Worm (Caenorhabditis elegans): ENCODE data around the gene scb-1.

The scb-1 gene

ce11 chrV:11082475-11082874 is 37.0 kb downstream of the scb-1 start (continued):
- TF ChIP-seq efl-1 (optimal IDR thresholded peaks at IDR 0.05), result peak; percentile 25 to 39
- peak in 1 of 2 experiments; percentile 81 for TF ChIP-seq efl-1 (GFP tag; optimal IDR thresholded peaks at IDR 0.05 in 1 of 2)
- TF ChIP-seq grh-1 (GFP tag; IDR thresholded peaks at IDR 0.05), result no peak
- no peak for TF ChIP-seq elt-2 (tag; optimal IDR thresholded peaks at IDR 0.05)
- no peak for TF ChIP-seq aha-1 (tag; optimal IDR thresholded peaks at IDR 0.05)
- no peak for TF ChIP-seq C16A3.4 (tag; optimal IDR thresholded peaks at IDR 0.05)
- TF ChIP-seq unc-86 (tag; optimal IDR thresholded peaks at IDR 0.05), result no peak
- TF ChIP-seq nhr-11 (tag; optimal IDR thresholded peaks at IDR 0.05), result peak; percentile 81
- peak; percentile 1 to 55 (median 34) for TF ChIP-seq ceh-82 (tag; optimal IDR thresholded peaks at IDR 0.05)
- TF ChIP-seq lin-14 (GFP tag; optimal IDR thresholded peaks at IDR 0.05), result peak; percentile 88
- peak; percentile 40 for TF ChIP-seq pag-3 (tag; optimal IDR thresholded peaks at IDR 0.05; ENCODE audit: borderline replicate concordance, insufficient read depth)
- no peak for TF ChIP-seq lin-15B (tag; optimal IDR thresholded peaks at IDR 0.05)
- no peak for TF ChIP-seq blmp-1 (tag; optimal IDR thresholded peaks at IDR 0.05)
- no peak for TF ChIP-seq ces-1 (GFP tag; optimal IDR thresholded peaks at IDR 0.05)
- TF ChIP-seq irx-1 (tag; optimal IDR thresholded peaks at IDR 0.05), result peak; percentile 49

DNA sequence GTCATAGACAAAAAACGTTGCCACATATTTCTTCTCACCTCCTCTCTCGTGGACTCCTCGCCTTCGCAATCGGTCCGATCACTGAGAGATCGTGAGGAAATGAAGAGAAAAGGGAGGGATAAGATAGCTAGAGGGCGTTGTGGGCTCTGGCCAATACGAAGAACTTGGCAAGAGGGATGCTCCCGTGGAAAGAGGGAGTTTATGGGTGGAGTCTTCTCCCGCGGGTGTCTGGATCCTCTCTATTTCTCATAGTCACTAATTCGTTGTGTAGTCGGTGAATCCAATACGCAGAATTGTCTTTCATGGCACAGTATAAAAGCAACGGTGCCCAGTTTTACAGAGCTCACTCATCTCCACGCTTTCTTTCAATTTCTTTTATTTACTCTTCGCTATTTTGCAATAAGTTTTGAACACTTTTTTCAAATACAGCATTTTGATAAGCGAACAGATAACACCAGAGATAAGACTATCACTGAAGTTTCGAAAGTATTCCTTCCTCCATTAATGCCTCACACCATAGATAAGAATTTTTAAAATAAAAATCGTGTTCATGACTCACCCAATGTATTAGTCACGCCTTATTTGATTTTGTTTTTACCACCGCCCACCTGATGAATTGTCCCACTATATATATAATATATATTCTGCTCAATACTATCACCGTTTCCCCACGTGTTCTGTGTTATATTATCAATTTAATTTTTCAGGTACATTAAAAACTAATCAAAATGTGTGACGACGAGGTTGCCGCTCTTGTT is 39.0 kb downstream of the scb-1 start, which contains the start of gene act-1:
Gene act-1 (plus strand): TSS at position 708 of the 758 bp plus-strand sequence.
- TF ChIP-seq fos-1 (tag; optimal IDR thresholded peaks at IDR 0.05), result no peak
- no peak for TF ChIP-seq sptf-1 (tag; optimal IDR thresholded peaks at IDR 0.05)
- peak; percentile 21 for TF ChIP-seq tbx-2 (tag; optimal IDR thresholded peaks at IDR 0.05)
- no peak for TF ChIP-seq ceh-63 (GFP tag; optimal IDR thresholded peaks at IDR 0.05)
- no peak for TF ChIP-seq grh-1 (GFP tag; IDR thresholded peaks at IDR 0.05)
- peak in 1 of 2 experiments; percentile 18 for TF ChIP-seq efl-1 (optimal IDR thresholded peaks at IDR 0.05)
- TF ChIP-seq efl-1 (GFP tag; optimal IDR thresholded peaks at IDR 0.05 in 1 of 2), result peak in 1 of 2 experiments; percentile 71
- TF ChIP-seq pqm-1 (tag; optimal IDR thresholded peaks at IDR 0.05), result peak; percentile 65
- TF ChIP-seq fkh-4 (tag; optimal IDR thresholded peaks at IDR 0.05; ENCODE audit: borderline replicate concordance), result peak; percentile 44
- peak; percentile 35 for TF ChIP-seq pag-3 (tag; optimal IDR thresholded peaks at IDR 0.05; ENCODE audit: borderline replicate concordance, insufficient read depth)
- TF ChIP-seq hlh-17 (GFP tag; optimal IDR thresholded peaks at IDR 0.05; ENCODE audit: borderline replicate concordance), result no peak
- no peak for TF ChIP-seq blmp-1 (tag; optimal IDR thresholded peaks at IDR 0.05)
- TF ChIP-seq mdl-1 (tag; optimal IDR thresholded peaks at IDR 0.05), result peak in 1 of 2 experiments; percentile 12
- no peak for TF ChIP-seq unc-62 (GFP tag; optimal IDR thresholded peaks at IDR 0.05)
- TF ChIP-seq unc-130 (tag; optimal IDR thresholded peaks at IDR 0.05), result peak; percentile 19
- TF ChIP-seq alr-1 (tag; optimal IDR thresholded peaks at IDR 0.05; ENCODE audit: borderline replicate concordance), result no peak
- peak; percentile 1 for TF ChIP-seq xbp-1 (tag; optimal IDR thresholded peaks at IDR 0.05)
- no peak for TF ChIP-seq ceh-82 (tag; optimal IDR thresholded peaks at IDR 0.05)
- TF ChIP-seq lsy-2 (tag; optimal IDR thresholded peaks at IDR 0.05), result peak; percentile 11 to 51
- TF ChIP-seq nhr-76 (tag; optimal IDR thresholded peaks at IDR 0.05), result no peak
- TF ChIP-seq egl-27 (tag; optimal IDR thresholded peaks at IDR 0.05), result no peak
- no peak for TF ChIP-seq ama-1 (optimal IDR thresholded peaks at IDR 0.05)
- TF ChIP-seq snpc-4 (tag; optimal IDR thresholded peaks at IDR 0.05), result no peak
- peak; percentile 21 for TF ChIP-seq nhr-47 (tag; optimal IDR thresholded peaks at IDR 0.05)
- peak; percentile 50 for TF ChIP-seq nhr-77 (tag; optimal IDR thresholded peaks at IDR 0.05)
- no peak for TF ChIP-seq lin-13 (GFP tag; optimal IDR thresholded peaks at IDR 0.05)
- TF ChIP-seq nhr-20 (tag; optimal IDR thresholded peaks at IDR 0.05), result peak; percentile 55
- no peak for TF ChIP-seq skn-1 (tag; optimal IDR thresholded peaks at IDR 0.05)
- TF ChIP-seq nhr-19 (GFP tag; conservative IDR thresholded peaks at IDR 0.05), result peak; percentile 79
- no peak for TF ChIP-seq aha-1 (tag; optimal IDR thresholded peaks at IDR 0.05)
- TF ChIP-seq lin-39 (tag; optimal IDR thresholded peaks at IDR 0.05), result no peak
- TF ChIP-seq hlh-4 (tag; optimal IDR thresholded peaks at IDR 0.05), result no peak
- peak; percentile 77 for TF ChIP-seq rnt-1 (tag; optimal IDR thresholded peaks at IDR 0.05)
- no peak for TF ChIP-seq nhr-85 (tag)
- TF ChIP-seq nhr-71 (tag; optimal IDR thresholded peaks at IDR 0.05), result peak; percentile 85
- TF ChIP-seq lin-35 (GFP tag; optimal IDR thresholded peaks at IDR 0.05), result peak in 1 of 2 experiments; percentile 3
- TF ChIP-seq swsn-7 (tag; optimal IDR thresholded peaks at IDR 0.05), result peak; percentile 48
- TF ChIP-seq lin-14 (GFP tag; optimal IDR thresholded peaks at IDR 0.05), result peak; percentile 67
- peak; percentile 86 for TF ChIP-seq elt-2 (tag; optimal IDR thresholded peaks at IDR 0.05)
- TF ChIP-seq C16A3.4 (tag; optimal IDR thresholded peaks at IDR 0.05), result no peak
- TF ChIP-seq zag-1 (tag; optimal IDR thresholded peaks at IDR 0.05), result no peak
- no peak for TF ChIP-seq lir-3 (tag; optimal IDR thresholded peaks at IDR 0.05; ENCODE audit: poor library complexity)
- no peak for TF ChIP-seq ceh-90 (tag; optimal IDR thresholded peaks at IDR 0.05)

Data from whole organism, L1 larva.